Worm (Caenorhabditis elegans) whole organism, L1 larva: ENCODE measurements around the gene ins-4.

Experiments used
- C34B4.2 ChIP-seq: sonication (generic microtip); optimal IDR thresholded peaks from 2 replicates; lab custom pipeline; 2017; ENCODE audit warnings: mild to moderate bottlenecking, missing genetic modification characterization, missing compliant biosample characterization
- alr-1 ChIP-seq: fragments of 200-800 bp; sonication (Bioruptor generic); optimal IDR thresholded peaks from 2 replicates; lab custom pipeline; 2018; ENCODE audit warnings: borderline replicate concordance, mild to moderate bottlenecking, missing genetic modification characterization, missing compliant biosample characterization
- blmp-1 ChIP-seq: fragments of 150-350 bp; optimal IDR thresholded peaks from 2 replicates; lab custom pipeline; 2014; ENCODE audit warnings: missing biosample characterization, missing genetic modification characterization
- ceh-63 ChIP-seq: fragments of 200-800 bp; sonication (Bioruptor generic); optimal IDR thresholded peaks from 2 replicates; lab custom pipeline; 2018; ENCODE audit warnings: mild to moderate bottlenecking, missing genetic modification characterization, missing compliant biosample characterization
- dpl-1 ChIP-seq, 3 experiments: fragments of 150-350 bp in 2 of 3; sonication (generic microtip) in 1 of 3; optimal IDR thresholded peaks; 2 replicates each; lab custom pipeline; 2014 to 2017; ENCODE audit warnings: missing biosample characterization in 3 of 3, missing genetic modification characterization in 3 of 3, missing genetic modification reagents in 3 of 3
- dsc-1 ChIP-seq: sonication (generic microtip); optimal IDR thresholded peaks from 2 replicates; lab custom pipeline; 2016; ENCODE audit warnings: mild to moderate bottlenecking, missing genetic modification characterization, missing compliant biosample characterization
- efl-1 ChIP-seq, 4 experiments: fragments of 150-350 bp; optimal IDR thresholded peaks in 3 of 4; peaks in 1 of 4; 1 replicate in 1 of 4; 2 replicates in 3 of 4; lab custom pipeline; 2014; ENCODE audit warnings: missing biosample characterization in 2 of 4, missing genetic modification characterization in 2 of 4, missing genetic modification reagents in 2 of 4
- egl-27 ChIP-seq, 2 experiments: fragments of 150-350 bp in 1 of 2; sonication (generic microtip); optimal IDR thresholded peaks; 3 replicates each; lab custom pipeline; 2017 to 2018; ENCODE audit warnings: missing biosample characterization in 2 of 2, missing genetic modification characterization in 2 of 2, missing genetic modification reagents in 2 of 2
- elt-2 ChIP-seq: sonication (generic microtip); optimal IDR thresholded peaks from 2 replicates; lab custom pipeline; 2016; ENCODE audit warnings: missing genetic modification characterization, mild to moderate bottlenecking, inconsistent platforms, missing compliant biosample characterization, missing genetic modification reagents
- hlh-17 ChIP-seq: fragments of 200-800 bp; sonication (Bioruptor generic); optimal IDR thresholded peaks from 2 replicates; lab custom pipeline; 2018; ENCODE audit warnings: missing genetic modification characterization, mild to moderate bottlenecking, missing compliant biosample characterization, moderate library complexity, borderline replicate concordance
- irx-1 ChIP-seq: sonication (generic microtip); optimal IDR thresholded peaks from 2 replicates; lab custom pipeline; 2016; ENCODE audit warnings: missing genetic modification characterization, missing compliant biosample characterization
- jun-1 ChIP-seq: fragments of 150-350 bp; optimal IDR thresholded peaks from 2 replicates; lab custom pipeline; 2014; ENCODE audit warnings: missing biosample characterization, missing genetic modification reagents, missing genetic modification characterization
- lin-14 ChIP-seq: fragments of 200-800 bp; sonication (Bioruptor generic); optimal IDR thresholded peaks from 2 replicates; lab custom pipeline; 2018; ENCODE audit warnings: mild to moderate bottlenecking, missing genetic modification characterization, moderate library complexity, missing compliant biosample characterization
- lin-35 ChIP-seq, 2 experiments: fragments of 150-350 bp; optimal IDR thresholded peaks; 2 replicates each; lab custom pipeline; 2014; ENCODE audit warnings: missing biosample characterization in 2 of 2, missing genetic modification characterization in 2 of 2, missing genetic modification reagents in 2 of 2
- lin-39 ChIP-seq: fragments of 150-350 bp; optimal IDR thresholded peaks from 2 replicates; lab custom pipeline; 2014; ENCODE audit warnings: missing biosample characterization, missing genetic modification reagents, missing genetic modification characterization
- lsy-2 ChIP-seq, 2 experiments: fragments of 150-350 bp; optimal IDR thresholded peaks; 2 replicates each; lab custom pipeline; 2014; ENCODE audit warnings: missing biosample characterization in 2 of 2, missing genetic modification characterization in 2 of 2
- mdl-1 ChIP-seq, 2 experiments: fragments of 150-350 bp; optimal IDR thresholded peaks; 2 replicates each; lab custom pipeline; 2014 to 2017; ENCODE audit warnings: missing biosample characterization in 2 of 2, missing genetic modification characterization in 2 of 2, inconsistent platforms in 1 of 2
- nhr-12 ChIP-seq: sonication (generic microtip); optimal IDR thresholded peaks from 2 replicates; lab custom pipeline; 2017; ENCODE audit warnings: missing biosample characterization, missing genetic modification characterization
- nhr-19 ChIP-seq: fragments of 200-800 bp; sonication (Bioruptor generic); conservative IDR thresholded peaks from 2 replicates; pipeline ENCODE4 v1.3.6; 2022; ENCODE audit warnings: missing genetic modification characterization, missing compliant biosample characterization
- nhr-20 ChIP-seq: sonication (generic microtip); optimal IDR thresholded peaks from 2 replicates; lab custom pipeline; 2016; ENCODE audit warnings: mild to moderate bottlenecking, missing genetic modification characterization, missing compliant biosample characterization
- nhr-47 ChIP-seq: sonication (generic microtip); optimal IDR thresholded peaks from 2 replicates; lab custom pipeline; 2016; ENCODE audit warnings: mild to moderate bottlenecking, missing genetic modification characterization, moderate library complexity, missing compliant biosample characterization
- nhr-71 ChIP-seq: sonication (generic microtip); optimal IDR thresholded peaks from 2 replicates; lab custom pipeline; 2016; ENCODE audit warnings: mild to moderate bottlenecking, missing genetic modification characterization, moderate library complexity, missing compliant biosample characterization
- nhr-90 ChIP-seq: sonication (generic microtip); optimal IDR thresholded peaks from 2 replicates; lab custom pipeline; 2016; ENCODE audit warnings: mild to moderate bottlenecking, missing genetic modification characterization, missing compliant biosample characterization; ENCODE audit not compliant: poor library complexity
- pax-3 ChIP-seq: fragments of 200-800 bp; sonication (Bioruptor generic); optimal IDR thresholded peaks from 2 replicates; lab custom pipeline; 2018; ENCODE audit warnings: mild to moderate bottlenecking, missing genetic modification characterization, moderate library complexity, missing compliant biosample characterization
- pqm-1 ChIP-seq: sonication (generic microtip); optimal IDR thresholded peaks from 3 replicates; lab custom pipeline; 2017; ENCODE audit warnings: missing biosample characterization, missing genetic modification characterization
- rnt-1 ChIP-seq: sonication (generic microtip); optimal IDR thresholded peaks from 2 replicates; lab custom pipeline; 2016; ENCODE audit warnings: mild to moderate bottlenecking, missing genetic modification characterization, moderate library complexity, missing compliant biosample characterization
- snu-23 ChIP-seq: sonication (generic microtip); optimal IDR thresholded peaks from 2 replicates; lab custom pipeline; 2016; ENCODE audit warnings: missing genetic modification characterization, missing compliant biosample characterization
- sox-4 ChIP-seq: sonication (generic microtip); optimal IDR thresholded peaks from 2 replicates; lab custom pipeline; 2016; ENCODE audit warnings: missing genetic modification characterization, missing compliant biosample characterization
- sup-37 ChIP-seq: fragments of 200-800 bp; sonication (Bioruptor generic); optimal IDR thresholded peaks from 2 replicates; lab custom pipeline; 2018; ENCODE audit warnings: mild to moderate bottlenecking, missing genetic modification characterization, missing compliant biosample characterization
- swsn-7 ChIP-seq: sonication (generic microtip); optimal IDR thresholded peaks from 2 replicates; lab custom pipeline; 2016; ENCODE audit warnings: missing genetic modification characterization, missing compliant biosample characterization
- tlp-1 ChIP-seq: fragments of 150-350 bp; optimal IDR thresholded peaks from 2 replicates; lab custom pipeline; 2014; ENCODE audit warnings: missing biosample characterization, missing genetic modification characterization
- unc-130 ChIP-seq: fragments of 150-350 bp; optimal IDR thresholded peaks from 2 replicates; lab custom pipeline; 2017; ENCODE audit warnings: missing biosample characterization, missing genetic modification characterization, inconsistent platforms
- xbp-1 ChIP-seq: sonication (generic microtip); optimal IDR thresholded peaks from 2 replicates; lab custom pipeline; 2016; ENCODE audit warnings: missing genetic modification characterization, missing compliant biosample characterization
- zag-1 ChIP-seq: fragments of 150-350 bp; optimal IDR thresholded peaks from 2 replicates; lab custom pipeline; 2014; ENCODE audit warnings: missing biosample characterization, missing genetic modification characterization

Gene ins-4

ce11 chrII:6026646-6027045 is 30.5 kb downstream of the ins-4 start:
- no peak for TF ChIP-seq pax-3 (tag; lab: Kevin White, UChicago)
- TF ChIP-seq jun-1 (tag; lab: Kevin White, UChicago), result peak; percentile 55
- peak; percentile 56 for TF ChIP-seq nhr-71 (tag; lab: Kevin White, UChicago)
- TF ChIP-seq lin-35 (GFP tag; optimal IDR thresholded peaks at IDR 0.05; lab: Kevin White, UChicago), result no peak
- peak; percentile 74 for TF ChIP-seq tlp-1 (tag; lab: Kevin White, UChicago)
- TF ChIP-seq efl-1 (optimal IDR thresholded peaks at IDR 0.05; lab: Kevin White, UChicago), result no peak
- TF ChIP-seq efl-1 (GFP tag; optimal IDR thresholded peaks at IDR 0.05 in 1 of 2; lab: Kevin White, UChicago), result peak in 1 of 2 experiments; percentile 73
- peak; percentile 100 for TF ChIP-seq elt-2
- no peak for TF ChIP-seq zag-1 (tag; lab: Kevin White, UChicago)
- peak; percentile 56 for TF ChIP-seq lin-14 (GFP tag; lab: Kevin White, UChicago)
- TF ChIP-seq pqm-1 (tag; lab: Kevin White, UChicago), result peak; percentile 93
- TF ChIP-seq nhr-90, result peak; percentile 43
- TF ChIP-seq nhr-20, result peak; percentile 42
- peak in 1 of 2 experiments; percentile 36 for TF ChIP-seq lsy-2 (tag; optimal IDR thresholded peaks at IDR 0.05; lab: Kevin White, UChicago)
- TF ChIP-seq, all 84 proteins: peak for 10

ce11 chrII:6028594-6029141 is 32.5 kb downstream of the ins-4 start:
- TF ChIP-seq lin-39 (tag; lab: Kevin White, UChicago) (peak; percentile 19), irx-1 (tag; lab: Kevin White, UChicago) (no peak), xbp-1 (no peak), nhr-20 (peak; percentile 31), lin-14 (GFP tag; lab: Kevin White, UChicago) (peak; percentile 86), nhr-71 (tag; lab: Kevin White, UChicago) (peak; percentile 80), blmp-1 (tag; lab: Kevin White, UChicago) (no peak), mdl-1 (tag; optimal IDR thresholded peaks at IDR 0.05; lab: Kevin White, UChicago) (peak in 1 of 2 experiments; percentile 32), rnt-1 (tag; lab: Kevin White, UChicago) (peak; percentile 66), efl-1 (optimal IDR thresholded peaks at IDR 0.05; lab: Kevin White, UChicago) (peak; percentile 12 to 20), efl-1 (GFP tag; optimal IDR thresholded peaks at IDR 0.05 in 1 of 2; lab: Kevin White, UChicago) (peak in 1 of 2 experiments; percentile 84), sup-37 (GFP tag; lab: Kevin White, UChicago) (no peak), C34B4.2 (tag; lab: Kevin White, UChicago) (no peak), nhr-12 (tag; lab: Kevin White, UChicago) (no peak), swsn-7 (tag; lab: Kevin White, UChicago) (peak; percentile 12), unc-130 (tag; lab: Kevin White, UChicago) (peak; percentile 7), pqm-1 (tag; lab: Kevin White, UChicago) (no peak), dpl-1 (GFP tag; optimal IDR thresholded peaks at IDR 0.05; lab: Kevin White, UChicago) (no peak), snu-23 (GFP tag; lab: Kevin White, UChicago) (peak; percentile 46), lsy-2 (tag; optimal IDR thresholded peaks at IDR 0.05; lab: Kevin White, UChicago) (peak; percentile 3 to 51), dsc-1 (tag; lab: Kevin White, UChicago) (peak; percentile 75), alr-1 (tag; lab: Kevin White, UChicago) (no peak), hlh-17 (GFP tag; lab: Kevin White, UChicago) (no peak), nhr-47 (tag; lab: Kevin White, UChicago) (peak; percentile 3), nhr-19 (GFP tag; lab: Robert Waterston, UW) (peak; percentile 38; the same call in 1 of the 2 replicates)
- TF ChIP-seq, all 84 proteins: peak for 14

- TF ChIP-seq egl-27 (tag; optimal IDR thresholded peaks at IDR 0.05; lab: Kevin White, UChicago), result no peak
- TF ChIP-seq irx-1 (tag; lab: Kevin White, UChicago), result no peak
- TF ChIP-seq sox-4 (tag; lab: Kevin White, UChicago), result no peak
- TF ChIP-seq ceh-63 (GFP tag; lab: Kevin White, UChicago), result no peak
Observed at ce11 chrII:6031106-6031505, 34.9 kb downstream of the ins-4 start, which contains the start of gene frpr-16. Gene frpr-16 (minus strand): TSS chrII:6031206.
